Fruit fly (Drosophila melanogaster) whole organism, embryonic: Measurements from ENCODE around the gene Muc91C.

Experiments used
- ATbp ChIP-seq: fragments of 200-800 bp; sonication (Bioruptor generic); optimal IDR thresholded peaks from 2 replicates; lab custom pipeline; 2017; ENCODE audit warnings: missing biosample characterization, mild to moderate bottlenecking, missing genetic modification characterization, missing genetic modification reagents
- Aef1 ChIP-seq: fragments of 200-800 bp; sonication (Bioruptor generic); IDR thresholded peaks from 3 replicates; pipeline ENCODE4 v1.3.6; 2022; ENCODE audit warnings: missing biosample characterization, missing genetic modification characterization
- Bteb2 ChIP-seq: fragments of 200-800 bp; sonication (Bioruptor generic); optimal IDR thresholded peaks from 2 replicates; lab custom pipeline; 2016; ENCODE audit warnings: missing biosample characterization, missing genetic modification characterization
- CG10366 ChIP-seq: fragments of 200-800 bp; sonication (Bioruptor generic); IDR thresholded peaks from 2 replicates; pipeline ENCODE4 v1.3.6; 2022; ENCODE audit warnings: missing biosample characterization, missing genetic modification characterization
- CG10543 ChIP-seq: fragments of 200-800 bp; sonication (Bioruptor generic); optimal IDR thresholded peaks from 3 replicates; lab custom pipeline; 2017; ENCODE audit warnings: missing biosample characterization, mild to moderate bottlenecking, missing genetic modification characterization, moderate library complexity
- CG10959 ChIP-seq: fragments of 200-800 bp; sonication (Bioruptor generic); IDR thresholded peaks from 2 replicates; pipeline ENCODE4 v1.3.6; 2022; ENCODE audit warnings: missing biosample characterization, missing genetic modification characterization
- CG10979 ChIP-seq: fragments of 200-800 bp; sonication (Bioruptor generic); optimal IDR thresholded peaks from 2 replicates; lab custom pipeline; 2018; ENCODE audit warnings: missing biosample characterization, mild to moderate bottlenecking, missing genetic modification characterization, moderate library complexity
- CG13624 ChIP-seq: fragments of 200-800 bp; sonication (Bioruptor generic); optimal IDR thresholded peaks from 2 replicates; lab custom pipeline; 2016; ENCODE audit warnings: missing biosample characterization, missing genetic modification characterization
- CG17186 ChIP-seq: fragments of 200-800 bp; sonication (Bioruptor generic); optimal IDR thresholded peaks from 3 replicates; lab custom pipeline; 2017; ENCODE audit warnings: missing biosample characterization, missing genetic modification reagents, missing genetic modification characterization
- CG17361 ChIP-seq: fragments of 200-800 bp; sonication (Bioruptor generic); IDR thresholded peaks from 3 replicates; pipeline ENCODE4 v1.3.6; 2022; ENCODE audit warnings: missing biosample characterization, missing genetic modification characterization
- CG17802 ChIP-seq: fragments of 200-800 bp; sonication (Bioruptor generic); optimal IDR thresholded peaks from 2 replicates; lab custom pipeline; 2018; ENCODE audit warnings: missing biosample characterization, mild to moderate bottlenecking, missing genetic modification characterization, moderate library complexity
- CG1792 ChIP-seq: fragments of 200-800 bp; sonication (Bioruptor generic); optimal IDR thresholded peaks from 2 replicates; lab custom pipeline; 2016; ENCODE audit warnings: missing biosample characterization, missing genetic modification characterization
- CG18619 ChIP-seq: fragments of 200-800 bp; sonication (Bioruptor generic); optimal IDR thresholded peaks from 3 replicates; lab custom pipeline; 2017; ENCODE audit warnings: missing biosample characterization, mild to moderate bottlenecking, missing genetic modification characterization
- CG4328 ChIP-seq: fragments of 200-800 bp; sonication (Bioruptor generic); optimal IDR thresholded peaks from 3 replicates; lab custom pipeline; 2017; ENCODE audit warnings: missing biosample characterization, missing genetic modification reagents, missing genetic modification characterization
- CG5953 ChIP-seq: fragments of 200-800 bp; sonication (Bioruptor generic); IDR thresholded peaks from 2 replicates; pipeline ENCODE4 v1.3.6; 2022; ENCODE audit warnings: missing biosample characterization, missing genetic modification characterization
- CG6175 ChIP-seq: fragments of 200-800 bp; sonication (Bioruptor generic); IDR thresholded peaks from 3 replicates; pipeline ENCODE4 v1.3.6; 2022; ENCODE audit warnings: missing biosample characterization, missing genetic modification characterization
- CG6689 ChIP-seq: fragments of 200-800 bp; sonication (Bioruptor generic); IDR thresholded peaks from 2 replicates; pipeline ENCODE4 v1.3.6; 2022; ENCODE audit warnings: missing biosample characterization, missing genetic modification characterization
- CG7839 ChIP-seq: fragments of 200-800 bp; sonication (Bioruptor generic); optimal IDR thresholded peaks from 3 replicates; lab custom pipeline; 2018; ENCODE audit warnings: missing biosample characterization, mild to moderate bottlenecking, missing genetic modification characterization, moderate library complexity
- CG8388 ChIP-seq: fragments of 200-800 bp; sonication (Bioruptor generic); optimal IDR thresholded peaks from 2 replicates; lab custom pipeline; 2019; ENCODE audit warnings: missing biosample characterization, mild to moderate bottlenecking, missing genetic modification characterization, moderate library complexity
- CG8765 ChIP-seq: fragments of 200-800 bp; sonication (Bioruptor generic); IDR thresholded peaks from 2 replicates; pipeline ENCODE4 v1.3.6; 2022; ENCODE audit warnings: missing biosample characterization, missing genetic modification characterization
- CG9215 ChIP-seq: fragments of 200-800 bp; sonication (Bioruptor generic); IDR thresholded peaks from 2 replicates; pipeline ENCODE4 v1.3.6; 2022; ENCODE audit warnings: missing biosample characterization, missing genetic modification characterization
- CHES-1-like ChIP-seq: fragments of 200-800 bp; sonication (Bioruptor generic); optimal IDR thresholded peaks from 2 replicates; lab custom pipeline; 2016; ENCODE audit warnings: missing biosample characterization, missing genetic modification characterization
- Dip3 ChIP-seq: fragments of 200-800 bp; sonication (Bioruptor generic); optimal IDR thresholded peaks from 3 replicates; lab custom pipeline; 2016; ENCODE audit warnings: missing biosample characterization, missing genetic modification characterization
- HLH3B ChIP-seq: fragments of 200-800 bp; sonication (Bioruptor generic); IDR thresholded peaks from 2 replicates; pipeline ENCODE4 v1.3.6; 2022; ENCODE audit warnings: missing biosample characterization, missing genetic modification characterization
- HLH4C ChIP-seq: fragments of 200-800 bp; sonication (Bioruptor generic); IDR thresholded peaks from 3 replicates; pipeline ENCODE4 v1.3.6; 2022; ENCODE audit warnings: missing biosample characterization, missing genetic modification characterization; ENCODE audit not compliant: partially characterized antibody
- MTF-1 ChIP-seq: fragments of 200-800 bp; sonication (Bioruptor generic); optimal IDR thresholded peaks from 2 replicates; lab custom pipeline; 2018; ENCODE audit warnings: missing biosample characterization, mild to moderate bottlenecking, missing genetic modification characterization, borderline replicate concordance
- Nf-YB ChIP-seq: fragments of 200-800 bp; sonication (Bioruptor generic); optimal IDR thresholded peaks from 3 replicates; lab custom pipeline; 2019; ENCODE audit warnings: missing biosample characterization, mild to moderate bottlenecking, missing genetic modification characterization, moderate library complexity
- Oaz ChIP-seq: fragments of 200-800 bp; sonication (Bioruptor generic); IDR thresholded peaks from 2 replicates; pipeline ENCODE4 v1.3.6; 2022; ENCODE audit warnings: missing biosample characterization, missing genetic modification characterization
- Opbp ChIP-seq: fragments of 200-800 bp; sonication (Bioruptor generic); IDR thresholded peaks from 3 replicates; pipeline ENCODE4 v1.3.6; 2022; ENCODE audit warnings: missing biosample characterization, missing genetic modification characterization; ENCODE audit not compliant: partially characterized antibody
- Ptx1 ChIP-seq: fragments of 200-800 bp; sonication (Bioruptor generic); IDR thresholded peaks from 2 replicates; pipeline ENCODE4 v1.3.6; 2022; ENCODE audit warnings: missing biosample characterization, missing genetic modification characterization
- Side ChIP-seq: fragments of 200-800 bp; sonication (Bioruptor generic); optimal IDR thresholded peaks from 2 replicates; lab custom pipeline; 2016; ENCODE audit warnings: missing biosample characterization, missing genetic modification characterization
- Ssrp ChIP-seq: fragments of 200-800 bp; sonication (Bioruptor generic); optimal IDR thresholded peaks from 2 replicates; lab custom pipeline; 2018; ENCODE audit warnings: missing biosample characterization, mild to moderate bottlenecking, missing genetic modification characterization, moderate library complexity
- Tbp ChIP-seq: fragments of >200 bp; optimal IDR thresholded peaks from 2 replicates; lab custom pipeline; 2018; ENCODE audit warnings: missing biosample characterization, missing genetic modification characterization
- YL-1 ChIP-seq: fragments of 200-800 bp; sonication (Bioruptor generic); optimal IDR thresholded peaks from 3 replicates; lab custom pipeline; 2017; ENCODE audit warnings: missing biosample characterization, mild to moderate bottlenecking, missing genetic modification characterization
- ash1 ChIP-seq: fragments of 200-800 bp; sonication (Bioruptor generic); optimal IDR thresholded peaks from 2 replicates; lab custom pipeline; 2018; ENCODE audit warnings: missing biosample characterization, mild to moderate bottlenecking, missing genetic modification characterization
- bigmax ChIP-seq: fragments of 200-800 bp; sonication (Bioruptor generic); optimal IDR thresholded peaks from 2 replicates; lab custom pipeline; 2018; ENCODE audit warnings: missing biosample characterization, mild to moderate bottlenecking, missing genetic modification characterization
- bsh ChIP-seq, 2 experiments: fragments of 200-800 bp; sonication (Bioruptor generic); optimal IDR thresholded peaks; 2 replicates each; lab custom pipeline; 2017 to 2018; ENCODE audit warnings: mild to moderate bottlenecking in 2 of 2, missing biosample characterization in 2 of 2, missing genetic modification characterization in 2 of 2, moderate library complexity in 1 of 2
- cato ChIP-seq: fragments of 200-800 bp; sonication (Bioruptor generic); optimal IDR thresholded peaks from 2 replicates; lab custom pipeline; 2016; ENCODE audit warnings: missing biosample characterization, missing genetic modification characterization, borderline replicate concordance
- fru ChIP-seq: fragments of >200 bp; optimal IDR thresholded peaks from 2 replicates; lab custom pipeline; 2017
- gem ChIP-seq: fragments of 200-800 bp; sonication (Bioruptor generic); optimal IDR thresholded peaks from 2 replicates; lab custom pipeline; 2019; ENCODE audit warnings: missing biosample characterization, mild to moderate bottlenecking, missing genetic modification characterization, moderate library complexity
- gfzf ChIP-seq: fragments of 200-800 bp; sonication (Bioruptor generic); optimal IDR thresholded peaks from 2 replicates; lab custom pipeline; 2016; ENCODE audit warnings: missing biosample characterization, mild to moderate bottlenecking, missing genetic modification characterization, moderate library complexity
- grn ChIP-seq: fragments of 200-800 bp; sonication (Bioruptor generic); optimal IDR thresholded peaks from 3 replicates; lab custom pipeline; 2017; ENCODE audit warnings: missing biosample characterization, missing genetic modification characterization
- jigr1 ChIP-seq: fragments of 200-800 bp; sonication (Bioruptor generic); IDR thresholded peaks from 3 replicates; pipeline ENCODE4 v1.3.6; 2022; ENCODE audit warnings: missing biosample characterization, missing genetic modification characterization
- knrl ChIP-seq: fragments of 200-800 bp; sonication (Bioruptor generic); IDR thresholded peaks from 3 replicates; pipeline ENCODE4 v1.3.6; 2022; ENCODE audit warnings: missing biosample characterization, missing genetic modification characterization; ENCODE audit not compliant: partially characterized antibody
- odd ChIP-seq: fragments of 200-800 bp; sonication (Bioruptor generic); optimal IDR thresholded peaks from 2 replicates; lab custom pipeline; 2017; ENCODE audit warnings: missing biosample characterization, mild to moderate bottlenecking, missing genetic modification characterization
- phol ChIP-seq: fragments of 200-800 bp; sonication (Bioruptor generic); optimal IDR thresholded peaks from 3 replicates; lab custom pipeline; 2018; ENCODE audit warnings: missing biosample characterization, mild to moderate bottlenecking, missing genetic modification characterization, moderate library complexity
- repo ChIP-seq: fragments of 200-800 bp; sonication (Bioruptor generic); optimal IDR thresholded peaks from 2 replicates; lab custom pipeline; 2016; ENCODE audit warnings: missing biosample characterization, missing genetic modification characterization
- sna ChIP-seq: fragments of 200-800 bp; sonication (Bioruptor generic); IDR thresholded peaks from 2 replicates; pipeline ENCODE4 v1.3.6; 2022; ENCODE audit warnings: missing biosample characterization, missing genetic modification characterization; ENCODE audit not compliant: partially characterized antibody
- tap ChIP-seq: fragments of 200-800 bp; optimal IDR thresholded peaks from 3 replicates; lab custom pipeline; 2019; ENCODE audit warnings: missing biosample characterization, mild to moderate bottlenecking, missing genetic modification characterization, moderate library complexity
- tio ChIP-seq: fragments of 200-800 bp; sonication (Bioruptor generic); optimal IDR thresholded peaks from 2 replicates; lab custom pipeline; 2017; ENCODE audit warnings: missing biosample characterization, missing genetic modification characterization, inconsistent platforms
- trh ChIP-seq: fragments of 200-800 bp; sonication (Bioruptor generic); optimal IDR thresholded peaks from 2 replicates; lab custom pipeline; 2016; ENCODE audit warnings: missing biosample characterization, missing genetic modification characterization
- usp ChIP-seq: fragments of >200 bp; optimal IDR thresholded peaks from 2 replicates; lab custom pipeline; 2017; ENCODE audit warnings: missing biosample characterization, missing genetic modification characterization

The Muc91C gene

dm6 chr3R:18669812-18670211 is 22.7 kb downstream of the Muc91C start (continued):
- TF ChIP-seq bigmax: no peak
- no peak for TF ChIP-seq trh (GFP tag; lab: Kevin White, UChicago)
- TF ChIP-seq repo (GFP tag; lab: Kevin White, UChicago): no peak
- TF ChIP-seq bsh (GFP tag; optimal IDR thresholded peaks at IDR 0.05; lab: Kevin White, UChicago): peak; percentile 28 to 37
- no peak for TF ChIP-seq Opbp
- no peak for TF ChIP-seq usp
- peak; percentile 26; the same call in 1 of the 3 replicates for TF ChIP-seq Aef1 (GFP tag; lab: Robert Waterston, UW)
- TF ChIP-seq CG4328: no peak
- TF ChIP-seq HLH3B: 0 out of 2 replicates have a peak, but pooled peaks have one; percentile 20
- TF ChIP-seq MTF-1 (GFP tag; lab: Kevin White, UChicago): no peak
- TF ChIP-seq Oaz (GFP tag; lab: Robert Waterston, UW): no peak
- TF ChIP-seq CG10959 (GFP tag; lab: Robert Waterston, UW): no peak
- TF ChIP-seq sna (GFP tag; lab: Robert Waterston, UW): no peak
- no peak for TF ChIP-seq HLH4C (GFP tag; lab: Robert Waterston, UW)
- no peak for TF ChIP-seq knrl (GFP tag; lab: Robert Waterston, UW)
- TF ChIP-seq jigr1 (GFP tag; lab: Robert Waterston, UW): no peak
- no peak for TF ChIP-seq Bteb2 (GFP tag; lab: Kevin White, UChicago)
- TF ChIP-seq Nf-YB (GFP tag; lab: Kevin White, UChicago): no peak
- peak; percentile 17 for TF ChIP-seq phol (tag; lab: Kevin White, UChicago)
- no peak for TF ChIP-seq grn (GFP tag; lab: Kevin White, UChicago)
- no peak for TF ChIP-seq tio (GFP tag; lab: Kevin White, UChicago)
- TF ChIP-seq gem (tag; lab: Kevin White, UChicago): no peak
- no peak for TF ChIP-seq Side (GFP tag; lab: Kevin White, UChicago)
- no peak for TF ChIP-seq CG1792 (GFP tag; lab: Kevin White, UChicago)
- no peak for TF ChIP-seq CG18619
- peak; percentile 24; the same call in 1 of the 2 replicates for TF ChIP-seq CG9215 (GFP tag; lab: Robert Waterston, UW)
- TF ChIP-seq Ssrp (tag; lab: Kevin White, UChicago): peak; percentile 9
- no peak for TF ChIP-seq CG17361
- TF ChIP-seq ATbp (GFP tag; lab: Kevin White, UChicago): no peak
- TF ChIP-seq CG13624 (GFP tag; lab: Kevin White, UChicago): no peak
- TF ChIP-seq CG6175 (GFP tag; lab: Robert Waterston, UW): no peak
- TF ChIP-seq ash1 (GFP tag; lab: Kevin White, UChicago): no peak
- TF ChIP-seq CG10543 (GFP tag; lab: Kevin White, UChicago): peak; percentile 48
- TF ChIP-seq fru (lab: Kevin White, UChicago): no peak
- TF ChIP-seq YL-1: no peak
- TF ChIP-seq CG10979 (tag; lab: Kevin White, UChicago): peak; percentile 2
- no peak for TF ChIP-seq CG7839 (tag; lab: Kevin White, UChicago)
- TF ChIP-seq CG6689 (GFP tag; lab: Robert Waterston, UW): peak; percentile 18; the same call in 1 of the 2 replicates
- TF ChIP-seq cato (GFP tag; lab: Kevin White, UChicago): no peak
- TF ChIP-seq CG17802 (tag; lab: Kevin White, UChicago): no peak
- peak; percentile 43 for TF ChIP-seq Ptx1
- TF ChIP-seq CHES-1-like (GFP tag; lab: Kevin White, UChicago): no peak
- TF ChIP-seq gfzf (GFP tag; lab: Kevin White, UChicago): no peak
- TF ChIP-seq CG10366 (GFP tag; lab: Robert Waterston, UW): no peak
- no peak for TF ChIP-seq CG8388 (GFP tag; lab: Kevin White, UChicago)
- TF ChIP-seq Dip3 (GFP tag; lab: Kevin White, UChicago): no peak
- no peak for TF ChIP-seq CG17186 (GFP tag; lab: Kevin White, UChicago)
- no peak for TF ChIP-seq odd (GFP tag; lab: Kevin White, UChicago)
- no peak for TF ChIP-seq CG8765 (GFP tag; lab: Robert Waterston, UW)
- TF ChIP-seq Tbp (GFP tag; lab: Kevin White, UChicago): no peak
- TF ChIP-seq tap (tag; lab: Kevin White, UChicago): peak; percentile 12
- TF ChIP-seq CG5953 (GFP tag; lab: Robert Waterston, UW): no peak
